Fruit fly (Drosophila melanogaster): ENCODE results near the gene CG3961.

- peak; percentile 97 for TF ChIP-seq CG15269 (tag; optimal IDR thresholded peaks at IDR 0.05)
- peak; percentile 81 for TF ChIP-seq CG8944 (GFP tag; optimal IDR thresholded peaks at IDR 0.05)
- peak; percentile 92 for TF ChIP-seq chn (GFP tag; optimal IDR thresholded peaks at IDR 0.05)
- 0 out of 3 replicates have a peak, but pooled peaks have one; percentile 63 for TF ChIP-seq otp (GFP tag; IDR thresholded peaks at IDR 0.05)
- peak; percentile 99 for TF ChIP-seq gem (tag; optimal IDR thresholded peaks at IDR 0.05)
- TF ChIP-seq so (GFP tag; IDR thresholded peaks at IDR 0.05): peak; percentile 95
Observed at dm6 chr3L:18890283-18891175, at the start of gene CG3961.

All from whole organism, embryonic.